Worm (Caenorhabditis elegans): ENCODE results near the gene Y116A8B.4.
A peak's percentile ranks its signal among the peaks of the same experiment; 100 is the strongest.

The Y116A8B.4 gene

DNA sequence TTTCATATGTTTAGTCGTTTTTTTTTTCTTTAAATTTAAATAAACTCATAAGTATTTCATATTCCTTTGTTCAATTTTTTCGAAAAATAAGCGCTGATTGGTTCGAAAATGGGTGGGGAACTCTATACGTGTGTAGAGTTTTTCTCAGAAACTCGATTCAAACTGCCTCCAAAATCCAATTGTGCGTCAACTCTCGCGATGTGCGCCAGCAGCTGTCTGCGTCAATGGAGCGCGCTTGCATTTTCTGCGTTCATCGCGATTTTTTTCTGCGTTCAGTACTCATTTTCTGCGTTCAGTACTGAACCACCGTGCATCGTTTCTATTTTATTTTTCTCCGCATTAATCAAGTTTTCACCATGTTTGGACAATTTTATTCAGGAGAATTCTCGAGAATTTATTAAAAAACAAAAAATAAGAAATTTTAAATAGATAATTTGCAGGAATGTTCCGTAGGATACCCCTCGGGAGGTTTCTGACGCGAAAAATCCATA is 26.2 kb downstream of the Y116A8B.4 start, which contains the start of gene eelo-2 (continued):
- peak; percentile 51 for TF ChIP-seq pat-9 (tag; optimal IDR thresholded peaks at IDR 0.05)
- peak; percentile 57 for TF ChIP-seq fkh-10 (GFP tag; optimal IDR thresholded peaks at IDR 0.05)
- TF ChIP-seq ztf-16 (tag; optimal IDR thresholded peaks at IDR 0.05) = peak; percentile 69
- peak; percentile 45 for TF ChIP-seq dmd-4 (tag; optimal IDR thresholded peaks at IDR 0.05; ENCODE audit: borderline replicate concordance)
- no peak for TF ChIP-seq ceh-24 (tag; optimal IDR thresholded peaks at IDR 0.05)
- TF ChIP-seq sdc-2 (tag; optimal IDR thresholded peaks at IDR 0.05) = peak; percentile 46
- peak; percentile 54 for TF ChIP-seq gmeb-2 (tag; optimal IDR thresholded peaks at IDR 0.05)
- peak; percentile 53 for TF ChIP-seq ceh-6 (GFP tag; optimal IDR thresholded peaks at IDR 0.05)
- peak; percentile 10 for TF ChIP-seq Y22D7AL.16 (tag; optimal IDR thresholded peaks at IDR 0.05)
- TF ChIP-seq K02D7.2 (tag; optimal IDR thresholded peaks at IDR 0.05) = no peak
- peak; percentile 22 for TF ChIP-seq syd-9 (tag; optimal IDR thresholded peaks at IDR 0.05)
- no peak for TF ChIP-seq eyg-1 (tag; optimal IDR thresholded peaks at IDR 0.05)
- TF ChIP-seq unc-55 (GFP tag; optimal IDR thresholded peaks at IDR 0.05) = peak; percentile 83
- peak; percentile 93 for TF ChIP-seq nfya-1 (tag; optimal IDR thresholded peaks at IDR 0.05)
- TF ChIP-seq tbx-2 (tag; optimal IDR thresholded peaks at IDR 0.05) = peak; percentile 87
- TF ChIP-seq rnt-1 (tag; optimal IDR thresholded peaks at IDR 0.05) = peak; percentile 68

DNA sequence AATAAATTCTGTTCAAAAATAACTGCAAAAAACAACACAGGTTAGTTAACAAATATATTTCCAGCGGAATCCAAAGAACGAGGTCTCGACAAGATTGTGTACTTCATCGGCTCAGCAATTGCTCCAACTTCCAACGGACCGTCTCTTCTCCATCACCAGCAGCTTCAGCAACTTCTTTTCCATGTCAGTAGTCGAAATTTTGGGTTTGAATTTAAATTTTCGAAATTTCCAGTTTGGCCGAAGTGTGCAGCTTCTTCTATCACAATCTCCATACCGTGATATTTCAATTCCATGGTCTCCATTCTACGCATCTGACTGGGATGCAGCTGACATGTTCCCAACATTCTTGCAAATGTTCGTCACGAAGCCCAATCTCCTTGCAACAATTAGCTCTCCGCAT is 29.9 kb downstream of the Y116A8B.4 start:
- no peak for TF ChIP-seq ceh-6 (GFP tag; optimal IDR thresholded peaks at IDR 0.05)

DNA sequence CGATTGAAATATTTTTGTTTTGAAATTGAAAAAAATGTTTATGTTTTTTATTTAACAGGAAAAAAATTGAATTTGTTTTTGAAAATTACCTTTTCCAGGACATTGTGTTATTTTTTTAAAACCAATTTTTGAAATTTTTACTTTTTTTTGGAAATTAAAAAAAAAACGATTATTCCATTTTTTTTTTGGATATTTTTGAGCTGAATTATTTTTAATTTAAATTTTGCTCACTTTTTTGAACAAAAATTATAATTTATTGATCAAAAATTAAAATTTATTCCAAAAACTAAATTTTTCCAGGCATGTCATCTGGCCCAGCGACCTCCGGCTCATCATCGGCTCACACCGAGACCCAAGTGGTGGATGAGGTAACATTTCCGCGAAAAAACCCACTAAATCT is 31.4 kb downstream of the Y116A8B.4 start, which contains the start of gene gtf-2E1:
TSS of gene gtf-2E1 (plus strand) at position 301 of the 400 bp plus-strand sequence.
- no peak for TF ChIP-seq npax-4 (tag; optimal IDR thresholded peaks at IDR 0.05)
- TF ChIP-seq fax-1 (tag; optimal IDR thresholded peaks at IDR 0.05) = no peak
- TF ChIP-seq hlh-30 (tag; optimal IDR thresholded peaks at IDR 0.05; ENCODE audit: insufficient read depth) = no peak
- TF ChIP-seq hlh-15 (tag; optimal IDR thresholded peaks at IDR 0.05) = no peak
- no peak for TF ChIP-seq ama-1 (optimal IDR thresholded peaks at IDR 0.05)
- TF ChIP-seq pqm-1 (tag; optimal IDR thresholded peaks at IDR 0.05) = no peak
- no peak for TF ChIP-seq elt-4 (tag; optimal IDR thresholded peaks at IDR 0.05)
- TF ChIP-seq ceh-45 (GFP tag; IDR thresholded peaks at IDR 0.05) = no peak
- TF ChIP-seq rnt-1 (tag; optimal IDR thresholded peaks at IDR 0.05) = no peak
- no peak for TF ChIP-seq nfya-1 (tag; optimal IDR thresholded peaks at IDR 0.05)
- TF ChIP-seq che-1 (tag; optimal IDR thresholded peaks at IDR 0.05) = no peak
- no peak for TF ChIP-seq elt-2 (tag; optimal IDR thresholded peaks at IDR 0.05)
- TF ChIP-seq unc-3 (GFP tag; conservative IDR thresholded peaks at IDR 0.05) = no peak
- TF ChIP-seq unc-3 (tag; optimal IDR thresholded peaks at IDR 0.05) = no peak
- TF ChIP-seq dmd-4 (tag; optimal IDR thresholded peaks at IDR 0.05; ENCODE audit: borderline replicate concordance) = no peak
- TF ChIP-seq ceh-24 (tag; optimal IDR thresholded peaks at IDR 0.05) = no peak
- no peak for TF ChIP-seq ceh-2 (tag; optimal IDR thresholded peaks at IDR 0.05)
- no peak for TF ChIP-seq mec-3 (tag; optimal IDR thresholded peaks at IDR 0.05; ENCODE audit: borderline replicate concordance)
- TF ChIP-seq tbx-7 (tag; optimal IDR thresholded peaks at IDR 0.05) = no peak
- no peak for TF ChIP-seq pax-1 (tag; optimal IDR thresholded peaks at IDR 0.05)
- TF ChIP-seq syd-9 (tag; optimal IDR thresholded peaks at IDR 0.05) = no peak

DNA sequence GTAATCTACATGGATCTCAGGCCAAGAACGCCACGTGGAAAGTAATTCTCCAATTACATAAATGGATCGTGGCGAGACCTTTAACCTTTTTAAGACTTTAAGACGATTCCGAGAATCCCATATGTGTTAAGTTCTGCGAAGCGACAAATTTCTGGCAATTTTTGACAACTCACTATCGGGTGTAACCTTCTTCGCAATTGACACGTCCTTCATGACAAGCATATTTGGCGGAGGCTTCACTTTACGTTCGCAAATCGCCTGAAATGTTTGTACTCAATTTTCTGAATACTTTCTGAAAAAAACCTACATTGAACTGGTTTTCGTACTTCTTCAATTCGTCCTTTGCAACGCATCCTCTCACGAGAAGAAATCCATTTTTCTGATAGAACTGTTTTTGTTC is 35.2 kb downstream of the Y116A8B.4 start:
- no peak for TF ChIP-seq syd-9 (tag; optimal IDR thresholded peaks at IDR 0.05)
- no peak for TF ChIP-seq elt-4 (tag; optimal IDR thresholded peaks at IDR 0.05)
- no peak for TF ChIP-seq ceh-24 (tag; optimal IDR thresholded peaks at IDR 0.05)
- TF ChIP-seq zip-5 (tag; optimal IDR thresholded peaks at IDR 0.05) = no peak
- TF ChIP-seq ceh-18 (tag; optimal IDR thresholded peaks at IDR 0.05) = no peak
- no peak for TF ChIP-seq Y22D7AL.16 (tag; optimal IDR thresholded peaks at IDR 0.05)
- no peak for TF ChIP-seq T23F11.4 (GFP tag; optimal IDR thresholded peaks at IDR 0.05)
- TF ChIP-seq ceh-6 (GFP tag; optimal IDR thresholded peaks at IDR 0.05) = no peak
- no peak for TF ChIP-seq fkh-10 (GFP tag; optimal IDR thresholded peaks at IDR 0.05)
- TF ChIP-seq sdc-2 (tag; optimal IDR thresholded peaks at IDR 0.05) = no peak
- no peak for TF ChIP-seq che-1 (tag; optimal IDR thresholded peaks at IDR 0.05)
- TF ChIP-seq nfya-1 (tag; optimal IDR thresholded peaks at IDR 0.05) = no peak
- no peak for TF ChIP-seq unc-3 (GFP tag; conservative IDR thresholded peaks at IDR 0.05)
- no peak for TF ChIP-seq unc-3 (tag; optimal IDR thresholded peaks at IDR 0.05)
- no peak for TF ChIP-seq nhr-232 (tag; optimal IDR thresholded peaks at IDR 0.05)
- no peak for TF ChIP-seq lin-11 (tag; optimal IDR thresholded peaks at IDR 0.05)
- no peak for TF ChIP-seq ceh-48 (tag; optimal IDR thresholded peaks at IDR 0.05)
- no peak for TF ChIP-seq odd-2 (tag; optimal IDR thresholded peaks at IDR 0.05)
- TF ChIP-seq pha-4 (tag; optimal IDR thresholded peaks at IDR 0.05) = no peak
- no peak for TF ChIP-seq ref-2 (tag; optimal IDR thresholded peaks at IDR 0.05)
